Fruit fly (Drosophila melanogaster) whole organism, prepupa: ENCODE measurements around the gene CG13135.

Experiments
- CG11294 ChIP-seq: fragments of 200-800 bp; sonication (Bioruptor generic); IDR thresholded peaks from 2 replicates; pipeline ENCODE4 v1.3.6; 2022; ENCODE audit warnings: missing biosample characterization, missing genetic modification characterization
- CG1621 ChIP-seq: fragments of 200-800 bp; sonication (Bioruptor generic); optimal IDR thresholded peaks from 3 replicates; lab custom pipeline; 2018; ENCODE audit warnings: missing biosample characterization, mild to moderate bottlenecking, missing genetic modification characterization
- CG6276 ChIP-seq: fragments of 200-800 bp; sonication (Bioruptor generic); optimal IDR thresholded peaks from 2 replicates; lab custom pipeline; 2017; ENCODE audit warnings: missing biosample characterization, mild to moderate bottlenecking, missing genetic modification characterization
- CG6808 ChIP-seq: fragments of 200-800 bp; sonication (Bioruptor generic); optimal IDR thresholded peaks from 3 replicates; lab custom pipeline; 2017; ENCODE audit warnings: missing biosample characterization, missing genetic modification characterization, mild to moderate bottlenecking, moderate library complexity, missing genetic modification reagents
- CG6854 ChIP-seq: fragments of 200-800 bp; sonication (Bioruptor generic); optimal IDR thresholded peaks from 2 replicates; lab custom pipeline; 2017; ENCODE audit warnings: missing biosample characterization, mild to moderate bottlenecking, missing genetic modification characterization
- CG7368 ChIP-seq: fragments of 200-800 bp; sonication (Bioruptor generic); optimal IDR thresholded peaks from 3 replicates; lab custom pipeline; 2016; ENCODE audit warnings: missing biosample characterization, missing genetic modification characterization
- CG8319 ChIP-seq: fragments of 200-800 bp; sonication (Bioruptor generic); optimal IDR thresholded peaks from 3 replicates; lab custom pipeline; 2016; ENCODE audit warnings: missing biosample characterization, missing genetic modification characterization
- Lpt ChIP-seq: fragments of 200-800 bp; sonication (Bioruptor generic); optimal IDR thresholded peaks from 3 replicates; lab custom pipeline; 2016; ENCODE audit warnings: missing biosample characterization, missing genetic modification characterization
- OdsH ChIP-seq: fragments of 200-800 bp; sonication (Bioruptor generic); optimal IDR thresholded peaks from 3 replicates; lab custom pipeline; 2016; ENCODE audit warnings: missing biosample characterization, missing genetic modification characterization
- Sox14 ChIP-seq: fragments of 200-800 bp; sonication (Bioruptor generic); optimal IDR thresholded peaks from 3 replicates; lab custom pipeline; 2016; ENCODE audit warnings: missing biosample characterization, missing genetic modification characterization
- Sox15 ChIP-seq: fragments of 200-800 bp; sonication (Bioruptor generic); optimal IDR thresholded peaks from 3 replicates; lab custom pipeline; 2016; ENCODE audit warnings: missing biosample characterization, missing genetic modification characterization
- esn ChIP-seq: fragments of 200-800 bp; sonication (Bioruptor generic); optimal IDR thresholded peaks from 2 replicates; lab custom pipeline; 2016; ENCODE audit warnings: missing biosample characterization, mild to moderate bottlenecking, missing genetic modification characterization, moderate library complexity
- pdm3 ChIP-seq: fragments of 200-800 bp; sonication (Bioruptor generic); optimal IDR thresholded peaks from 3 replicates; lab custom pipeline; 2016; ENCODE audit warnings: missing biosample characterization, missing genetic modification characterization
- salr ChIP-seq, 2 experiments: fragments of 200-800 bp; sonication (Bioruptor generic); optimal IDR thresholded peaks; 3 replicates each; lab custom pipeline; 2016 to 2018; ENCODE audit warnings: missing biosample characterization in 2 of 2, missing genetic modification characterization in 2 of 2, mild to moderate bottlenecking in 1 of 2

DNA sequence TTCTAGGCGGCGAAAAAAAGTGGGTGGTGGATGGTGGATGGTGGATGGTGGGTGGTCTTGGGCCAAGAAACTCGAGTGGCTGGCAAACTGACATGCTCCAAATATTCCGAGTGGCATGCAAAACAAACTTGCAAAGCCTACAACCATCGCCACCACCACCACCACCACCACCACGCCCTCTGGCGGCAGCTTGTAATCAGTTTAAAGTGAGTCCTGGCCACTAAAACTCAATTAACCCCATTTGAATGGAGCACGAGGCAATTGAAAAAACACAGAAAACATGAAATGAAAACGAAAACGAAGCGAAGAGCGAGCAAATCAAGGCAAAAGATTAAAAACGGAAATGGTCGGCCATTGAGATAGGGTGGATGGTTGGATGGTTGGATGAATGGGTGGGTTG lies 1.4 kb upstream of the CG13135 start:
- TF ChIP-seq CG11294 (no peak), CG6276 (GFP tag; lab: Kevin White, UChicago) (no peak), CG6854 (no peak), Lpt (no peak), CG6808 (GFP tag; lab: Kevin White, UChicago) (no peak), CG7368 (GFP tag; lab: Kevin White, UChicago) (no peak), salr (GFP tag; optimal IDR thresholded peaks at IDR 0.05; lab: Kevin White, UChicago) (no peak), Sox14 (GFP tag; lab: Kevin White, UChicago) (no peak), CG1621 (tag; lab: Kevin White, UChicago) (no peak), Sox15 (GFP tag; lab: Kevin White, UChicago) (no peak), OdsH (GFP tag; lab: Kevin White, UChicago) (no peak), pdm3 (GFP tag; lab: Kevin White, UChicago) (no peak), CG8319 (GFP tag; lab: Kevin White, UChicago) (no peak), esn (no peak)
